Fruit fly (Drosophila melanogaster) whole organism, embryonic: Measurements from ENCODE around the gene Cby.

Experiments used
- Atf-2 ChIP-seq: fragments of 200-800 bp; sonication (Bioruptor generic); optimal IDR thresholded peaks from 2 replicates; lab custom pipeline; 2016; ENCODE audit warnings: missing biosample characterization, missing genetic modification characterization
- Awh ChIP-seq: fragments of 200-800 bp; sonication (Bioruptor generic); IDR thresholded peaks from 2 replicates; pipeline ENCODE4, ENCODE4 v1.3.6; 2022; ENCODE audit warnings: missing biosample characterization, missing genetic modification characterization
- B-H1 ChIP-seq: fragments of 200-800 bp; sonication (Bioruptor generic); IDR thresholded peaks from 3 replicates; pipeline ENCODE4 v1.3.6; 2022; ENCODE audit warnings: missing biosample characterization, missing genetic modification characterization
- CG11723 ChIP-seq: fragments of 200-800 bp; sonication (Bioruptor generic); optimal IDR thresholded peaks from 2 replicates; lab custom pipeline; 2017; ENCODE audit warnings: missing biosample characterization, mild to moderate bottlenecking, missing genetic modification characterization
- CG2199 ChIP-seq: fragments of 200-800 bp; sonication (Bioruptor generic); IDR thresholded peaks from 3 replicates; pipeline ENCODE4 v1.3.6; 2022; ENCODE audit warnings: missing biosample characterization, missing genetic modification characterization
- CG30403 ChIP-seq: fragments of 200-800 bp; sonication (Bioruptor generic); optimal IDR thresholded peaks from 3 replicates; lab custom pipeline; 2016; ENCODE audit warnings: missing biosample characterization, missing genetic modification characterization
- CG4328 ChIP-seq: fragments of 200-800 bp; sonication (Bioruptor generic); optimal IDR thresholded peaks from 3 replicates; lab custom pipeline; 2017; ENCODE audit warnings: missing biosample characterization, missing genetic modification reagents, missing genetic modification characterization
- CG8478 ChIP-seq: fragments of >200 bp; optimal IDR thresholded peaks from 2 replicates; lab custom pipeline; 2018
- CG9797 ChIP-seq: fragments of 200-800 bp; sonication (Bioruptor generic); optimal IDR thresholded peaks from 3 replicates; lab custom pipeline; 2018; ENCODE audit warnings: missing biosample characterization, mild to moderate bottlenecking, missing genetic modification characterization
- Ets65A ChIP-seq: fragments of 200-800 bp; sonication (Bioruptor generic); peaks from one replicate; lab custom pipeline; 2016; ENCODE audit warnings: missing biosample characterization, missing genetic modification characterization
- Jarid2 ChIP-seq: fragments of 200-800 bp; sonication (Bioruptor generic); optimal IDR thresholded peaks from 3 replicates; lab custom pipeline; 2017; ENCODE audit warnings: mild to moderate bottlenecking, missing biosample characterization, missing genetic modification reagents, missing genetic modification characterization
- Oaz ChIP-seq: fragments of 200-800 bp; sonication (Bioruptor generic); IDR thresholded peaks from 2 replicates; pipeline ENCODE4 v1.3.6; 2022; ENCODE audit warnings: missing biosample characterization, missing genetic modification characterization
- Oli ChIP-seq: fragments of 200-800 bp; sonication (Bioruptor generic); optimal IDR thresholded peaks from 2 replicates; lab custom pipeline; 2018; ENCODE audit warnings: missing biosample characterization, mild to moderate bottlenecking, missing genetic modification characterization, moderate library complexity
- Rfx ChIP-seq: fragments of 200-800 bp; sonication (Bioruptor generic); IDR thresholded peaks from 2 replicates; pipeline ENCODE4 v1.3.6; 2022; ENCODE audit warnings: missing biosample characterization, missing genetic modification characterization
- caup ChIP-seq: fragments of 200-800 bp; sonication (Bioruptor generic); optimal IDR thresholded peaks from 3 replicates; lab custom pipeline; 2017; ENCODE audit warnings: missing biosample characterization, mild to moderate bottlenecking, missing genetic modification characterization, moderate library complexity; ENCODE audit not compliant: severe bottlenecking
- chinmo ChIP-seq: fragments of 200-800 bp; sonication (Bioruptor generic); IDR thresholded peaks from 4 replicates; pipeline ENCODE4 v1.3.6; 2022; ENCODE audit warnings: missing biosample characterization, missing genetic modification characterization; ENCODE audit not compliant: partially characterized antibody
- croc ChIP-seq: fragments of 200-800 bp; sonication (Bioruptor generic); conservative IDR thresholded peaks from 3 replicates; pipeline ENCODE4 v1.3.6; 2022; ENCODE audit warnings: missing biosample characterization, missing genetic modification characterization
- crol ChIP-seq: fragments of 200-800 bp; sonication (Bioruptor generic); IDR thresholded peaks from 2 replicates; pipeline ENCODE4 v1.3.6; 2022; ENCODE audit warnings: missing biosample characterization, missing genetic modification characterization
- disco-r ChIP-seq: fragments of 200-800 bp; sonication (Bioruptor generic); optimal IDR thresholded peaks from 2 replicates; lab custom pipeline; 2016; ENCODE audit warnings: missing biosample characterization, missing genetic modification characterization
- gro ChIP-seq: fragments of 200-800 bp; sonication (Bioruptor generic); optimal IDR thresholded peaks from 2 replicates; lab custom pipeline; 2016; ENCODE audit warnings: missing biosample characterization, missing genetic modification characterization
- hkb ChIP-seq, 2 experiments: fragments of 200-800 bp in 1 of 2; fragments of >200 bp in 1 of 2; sonication (Bioruptor generic) in 1 of 2; IDR thresholded peaks in 1 of 2; optimal IDR thresholded peaks in 1 of 2; 2 replicates each; pipeline versions ENCODE4 v1.3.6 to Lab custom; 2017 to 2022; ENCODE audit warnings: missing biosample characterization in 1 of 2, missing genetic modification characterization in 1 of 2
- onecut ChIP-seq: fragments of 200-800 bp; sonication (Bioruptor generic); IDR thresholded peaks from 2 replicates; pipeline ENCODE4 v1.3.6; 2022; ENCODE audit warnings: missing biosample characterization, missing genetic modification characterization
- peb ChIP-seq: fragments of 200-800 bp; sonication (Bioruptor generic); IDR thresholded peaks from 2 replicates; pipeline ENCODE4 v1.3.6; 2022; ENCODE audit warnings: missing biosample characterization, missing genetic modification characterization
- pzg ChIP-seq: fragments of 200-800 bp; sonication (Bioruptor generic); optimal IDR thresholded peaks from 3 replicates; lab custom pipeline; 2018; ENCODE audit warnings: missing biosample characterization, mild to moderate bottlenecking, missing genetic modification characterization, moderate library complexity
- ranshi ChIP-seq: fragments of 200-800 bp; sonication (Bioruptor generic); IDR thresholded peaks from 2 replicates; pipeline ENCODE4 v1.3.6; 2022; ENCODE audit warnings: missing biosample characterization, missing genetic modification characterization

The Cby gene

dm6 chr3R:21911516-21911915, 43.7 kb downstream of the Cby start, which contains the start of gene Qsox3 (continued):
- TF ChIP-seq Atf-2 (no peak), ranshi (GFP tag; lab: Robert Waterston, UW) (no peak), CG30403 (GFP tag; lab: Kevin White, UChicago) (no peak), Oaz (no peak)

- TF ChIP-seq crol (peak; percentile 51; the same call in 1 of the 2 replicates), Oli (no peak), hkb (optimal IDR thresholded peaks at IDR 0.05; lab: Kevin White, UChicago) (no peak), hkb (GFP tag; IDR thresholded peaks at IDR 0.05; lab: Robert Waterston, UW) (no peak), Awh (0 out of 2 replicates have a peak, but pooled peaks have one; percentile 11), chinmo (0 out of 4 replicates have a peak, but pooled peaks have one; percentile 21), Rfx (GFP tag; lab: Robert Waterston, UW) (peak; percentile 6; the same call in 1 of the 2 replicates), Jarid2 (GFP tag; lab: Kevin White, UChicago) (peak; percentile 37)
Observed at dm6 chr3R:21913447-21913846, 45.6 kb downstream of the Cby start, which contains the start of gene Qsox2. TSS of gene Qsox2 (plus strand) at chr3R:21913747.

dm6 chr3R:21916987-21917386, 49.2 kb downstream of the Cby start:
- TF ChIP-seq disco-r (GFP tag; lab: Kevin White, UChicago) (no peak), onecut (GFP tag; lab: Robert Waterston, UW) (no peak), gro (GFP tag; lab: Kevin White, UChicago) (no peak), B-H1 (GFP tag; lab: Robert Waterston, UW) (no peak), Ets65A (GFP tag; lab: Kevin White, UChicago) (no peak), CG11723 (GFP tag; lab: Kevin White, UChicago) (no peak), croc (no peak), caup (GFP tag; lab: Kevin White, UChicago) (no peak), peb (GFP tag; lab: Robert Waterston, UW) (no peak), CG9797 (GFP tag; lab: Kevin White, UChicago) (no peak), Awh (no peak), CG2199 (GFP tag; lab: Robert Waterston, UW) (no peak), CG8478 (lab: Kevin White, UChicago) (no peak), CG4328 (GFP tag; lab: Kevin White, UChicago) (no peak), pzg (GFP tag; lab: Kevin White, UChicago) (no peak)
